Worm (Caenorhabditis elegans) whole organism, L4 larva: Measurements from ENCODE around the gene R186.8.

Experiments
- D1046.2 ChIP-seq: fragments of 200-800 bp; sonication (Bioruptor generic); IDR thresholded peaks from 2 replicates; pipeline ENCODE4 v1.3.6; 2022; ENCODE audit warnings: missing genetic modification characterization, missing compliant biosample characterization
- R02D3.7 ChIP-seq: fragments of 150-350 bp; sonication (generic microtip); optimal IDR thresholded peaks from 3 replicates; lab custom pipeline; 2014; ENCODE audit warnings: missing biosample characterization, missing genetic modification characterization
- ZK546.5 ChIP-seq, 2 experiments: sonication (generic microtip); optimal IDR thresholded peaks; 2 replicates each; lab custom pipeline; 2017; ENCODE audit warnings: missing biosample characterization in 2 of 2, missing genetic modification characterization in 2 of 2
- ama-1 ChIP-seq: fragments of 150-350 bp; optimal IDR thresholded peaks from 2 replicates; lab custom pipeline; 2014; ENCODE audit warnings: inconsistent platforms, mixed read lengths
- arid-1 ChIP-seq: fragments of 200-800 bp; sonication (Bioruptor generic); conservative IDR thresholded peaks from 2 replicates; pipeline ENCODE4 v1.3.6; 2022; ENCODE audit warnings: missing genetic modification reagents, missing genetic modification characterization, missing compliant biosample characterization
- ceh-20 ChIP-seq: fragments of 200-800 bp; sonication (Bioruptor generic); IDR thresholded peaks from 2 replicates; pipeline ENCODE4 v1.3.6; 2022; ENCODE audit warnings: missing genetic modification reagents, missing genetic modification characterization, missing compliant biosample characterization
- ceh-28 ChIP-seq: fragments of 150-350 bp; optimal IDR thresholded peaks from 2 replicates; lab custom pipeline; 2014; ENCODE audit warnings: missing biosample characterization, missing genetic modification reagents, missing genetic modification characterization
- ceh-62 ChIP-seq: sonication (generic microtip); optimal IDR thresholded peaks from 2 replicates; lab custom pipeline; 2017; ENCODE audit warnings: missing biosample characterization, missing genetic modification characterization
- ceh-82 ChIP-seq: sonication (generic microtip); optimal IDR thresholded peaks from 2 replicates; lab custom pipeline; 2017; ENCODE audit warnings: missing biosample characterization, missing genetic modification characterization
- daf-16 ChIP-seq, 3 experiments: sonication (generic microtip); optimal IDR thresholded peaks; 2 replicates each; lab custom pipeline; 2016 to 2017; ENCODE audit warnings: missing genetic modification characterization in 3 of 3, missing genetic modification reagents in 3 of 3, mild to moderate bottlenecking in 2 of 3, missing compliant biosample characterization in 2 of 3, missing biosample characterization in 1 of 3, moderate library complexity in 1 of 3
- dmd-6 ChIP-seq: fragments of 200-800 bp; sonication (Bioruptor generic); IDR thresholded peaks from 2 replicates; pipeline ENCODE4 v1.3.6; 2022; ENCODE audit warnings: missing genetic modification reagents, missing genetic modification characterization, missing compliant biosample characterization
- dve-1 ChIP-seq: sonication (generic microtip); optimal IDR thresholded peaks from 2 replicates; lab custom pipeline; 2017; ENCODE audit warnings: antibody characterized with exemption, mild to moderate bottlenecking, missing genetic modification characterization, missing compliant biosample characterization; ENCODE audit not compliant: insufficient read depth
- egl-43 ChIP-seq: fragments of 200-800 bp; sonication (Bioruptor generic); IDR thresholded peaks from 2 replicates; pipeline ENCODE4 v1.3.6; 2022; ENCODE audit warnings: missing genetic modification reagents, missing genetic modification characterization, missing compliant biosample characterization
- fkh-10 ChIP-seq: fragments of 150-350 bp; optimal IDR thresholded peaks from 2 replicates; lab custom pipeline; 2014; ENCODE audit warnings: missing biosample characterization, missing genetic modification reagents, missing genetic modification characterization
- hif-1 ChIP-seq, 2 experiments: sonication (generic microtip); optimal IDR thresholded peaks; 2 replicates each; lab custom pipeline; 2016 to 2017; ENCODE audit warnings: missing compliant biosample characterization in 2 of 2, missing genetic modification characterization in 2 of 2, missing genetic modification reagents in 2 of 2, missing genotype in 2 of 2, mild to moderate bottlenecking in 1 of 2
- hlh-11 ChIP-seq: fragments of 200-800 bp; sonication (Bioruptor generic); optimal IDR thresholded peaks from 2 replicates; lab custom pipeline; 2018; ENCODE audit warnings: mild to moderate bottlenecking, missing genetic modification characterization, missing compliant biosample characterization
- hmg-1.1 ChIP-seq: fragments of 200-800 bp; sonication (Bioruptor generic); IDR thresholded peaks from 2 replicates; pipeline ENCODE4 v1.3.6; 2022; ENCODE audit warnings: missing genetic modification reagents, missing genetic modification characterization, missing compliant biosample characterization
- lim-7 ChIP-seq: fragments of 200-800 bp; sonication (Bioruptor generic); IDR thresholded peaks from 2 replicates; pipeline ENCODE4 v1.3.6; 2022; ENCODE audit warnings: missing genetic modification characterization, missing compliant biosample characterization
- lin-1 ChIP-seq: fragments of 200-800 bp; sonication (Bioruptor generic); IDR thresholded peaks from 2 replicates; pipeline ENCODE4 v1.3.6; 2022; ENCODE audit warnings: missing genetic modification reagents, missing genetic modification characterization, missing compliant biosample characterization
- lin-13 ChIP-seq: fragments of 150-350 bp; optimal IDR thresholded peaks from 2 replicates; lab custom pipeline; 2014; ENCODE audit warnings: missing biosample characterization, missing genetic modification reagents, missing genetic modification characterization
- lin-38 ChIP-seq: fragments of 200-800 bp; sonication (Bioruptor generic); IDR thresholded peaks from 2 replicates; pipeline ENCODE4 v1.3.6; 2022; ENCODE audit warnings: missing genetic modification reagents, missing genetic modification characterization, missing compliant biosample characterization
- lin-39 ChIP-seq: fragments of 150-350 bp; optimal IDR thresholded peaks from 2 replicates; lab custom pipeline; 2014; ENCODE audit warnings: missing biosample characterization, missing genetic modification reagents, missing genetic modification characterization
- lsy-2 ChIP-seq, 2 experiments: fragments of 150-350 bp in 1 of 2; sonication (generic microtip) in 1 of 2; optimal IDR thresholded peaks; 2 replicates each; lab custom pipeline; 2014 to 2017; ENCODE audit warnings: missing biosample characterization in 2 of 2, missing genetic modification characterization in 2 of 2
- madf-9 ChIP-seq: fragments of 200-800 bp; sonication (Bioruptor generic); conservative IDR thresholded peaks from 2 replicates; pipeline ENCODE4 v1.3.6; 2022; ENCODE audit warnings: missing genetic modification reagents, missing genetic modification characterization, missing compliant biosample characterization
- mdl-1 ChIP-seq, 2 experiments: fragments of 150-350 bp in 1 of 2; sonication (generic microtip) in 1 of 2; optimal IDR thresholded peaks; 2 replicates each; lab custom pipeline; 2014 to 2017; ENCODE audit warnings: missing biosample characterization in 2 of 2, missing genetic modification characterization in 2 of 2
- mep-1 ChIP-seq: fragments of 150-350 bp; sonication (generic microtip); optimal IDR thresholded peaks from 3 replicates; lab custom pipeline; 2014; ENCODE audit warnings: missing biosample characterization, missing genetic modification characterization
- nhr-10 ChIP-seq: fragments of 150-350 bp; optimal IDR thresholded peaks from 2 replicates; lab custom pipeline; 2014; ENCODE audit warnings: missing biosample characterization, missing genetic modification characterization
- nhr-102 ChIP-seq: sonication (generic microtip); optimal IDR thresholded peaks from 2 replicates; lab custom pipeline; 2016; ENCODE audit warnings: mild to moderate bottlenecking, missing genetic modification characterization, moderate library complexity, missing compliant biosample characterization
- nhr-11 ChIP-seq: fragments of 150-350 bp; optimal IDR thresholded peaks from 2 replicates; lab custom pipeline; 2014; ENCODE audit warnings: missing biosample characterization, missing genetic modification characterization
- nhr-237 ChIP-seq: sonication (generic microtip); optimal IDR thresholded peaks from 2 replicates; lab custom pipeline; 2017; ENCODE audit warnings: missing biosample characterization, missing genetic modification characterization
- nhr-28 ChIP-seq: fragments of 150-350 bp; optimal IDR thresholded peaks from 2 replicates; lab custom pipeline; 2014; ENCODE audit warnings: missing biosample characterization, missing genetic modification characterization
- pha-4 ChIP-seq, 2 experiments: fragments of 150-350 bp in 1 of 2; fragments of 200-800 bp in 1 of 2; sonication (Bioruptor generic) in 1 of 2; IDR thresholded peaks in 1 of 2; optimal IDR thresholded peaks in 1 of 2; 2 replicates each; pipeline versions ENCODE4 v1.3.6 to Lab custom; 2014 to 2022; ENCODE audit warnings: missing genetic modification characterization in 2 of 2, missing genetic modification reagents in 2 of 2, missing biosample characterization in 1 of 2, missing compliant biosample characterization in 1 of 2
- pqm-1 ChIP-seq: sonication (generic microtip); optimal IDR thresholded peaks from 2 replicates; lab custom pipeline; 2017; ENCODE audit warnings: missing biosample characterization, missing genetic modification characterization
- rbr-2 ChIP-seq: sonication (generic microtip); optimal IDR thresholded peaks from 2 replicates; lab custom pipeline; 2016; ENCODE audit warnings: missing genotype, missing genetic modification characterization, missing compliant biosample characterization
- tra-1 ChIP-seq: fragments of 200-800 bp; sonication (Bioruptor generic); IDR thresholded peaks from 2 replicates; pipeline ENCODE4 v1.3.6; 2022; ENCODE audit warnings: missing genetic modification reagents, missing genetic modification characterization, missing compliant biosample characterization
- unc-62 ChIP-seq, 3 experiments: fragments of 150-350 bp in 1 of 3; sonication (generic microtip); optimal IDR thresholded peaks in 2 of 3; peaks in 1 of 3; 1 replicate in 1 of 3; 2 replicates in 2 of 3; lab custom pipeline; 2014 to 2017; ENCODE audit warnings: missing biosample characterization in 3 of 3, missing genetic modification characterization in 3 of 3, missing genetic modification reagents in 3 of 3, missing genotype in 1 of 3
- zip-11 ChIP-seq: fragments of 200-800 bp; sonication (Bioruptor generic); IDR thresholded peaks from 2 replicates; pipeline ENCODE4 v1.3.6; 2022; ENCODE audit warnings: missing genetic modification characterization, missing compliant biosample characterization
- zip-2 ChIP-seq: fragments of 150-350 bp; optimal IDR thresholded peaks from 2 replicates; lab custom pipeline; 2014; ENCODE audit warnings: missing biosample characterization, missing genetic modification characterization
- ztf-7 ChIP-seq: fragments of 150-350 bp; optimal IDR thresholded peaks from 2 replicates; lab custom pipeline; 2014; ENCODE audit warnings: missing biosample characterization, missing genetic modification characterization

The R186.8 gene

DNA sequence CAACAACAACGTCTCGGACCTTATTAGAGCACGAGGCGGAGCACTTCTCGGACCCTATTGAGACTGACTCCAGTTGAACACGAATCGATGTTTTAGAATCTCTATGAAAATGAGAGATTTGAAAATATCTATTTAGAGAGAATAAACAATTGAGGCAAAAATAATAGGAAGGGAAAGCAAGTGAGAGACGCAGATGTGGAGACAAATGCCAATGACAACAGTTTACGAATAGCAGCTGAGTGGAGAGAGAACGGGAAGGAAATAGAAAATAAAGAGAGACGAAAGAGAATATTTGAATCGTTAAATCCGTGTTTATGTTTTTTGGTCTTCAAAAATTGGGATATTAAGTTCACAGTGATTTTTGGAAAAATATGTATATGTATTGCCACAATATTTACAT lies 42.1 kb upstream of the R186.8 start:
- peak; percentile 26 for TF ChIP-seq nhr-11 (tag; lab: Kevin White, UChicago)
- no peak for TF ChIP-seq egl-43 (GFP tag; lab: Robert Waterston, UW)
- TF ChIP-seq ZK546.5 (tag; optimal IDR thresholded peaks at IDR 0.05; lab: Kevin White, UChicago) = no peak
- TF ChIP-seq daf-16 (GFP tag; optimal IDR thresholded peaks at IDR 0.05; lab: Kevin White, UChicago) = no peak
- peak; percentile 72 for TF ChIP-seq daf-16 (tag; optimal IDR thresholded peaks at IDR 0.05; lab: Kevin White, UChicago)
- peak in 1 of 2 experiments; percentile 1 for TF ChIP-seq lsy-2 (tag; optimal IDR thresholded peaks at IDR 0.05; lab: Kevin White, UChicago)
- peak; percentile 27 for TF ChIP-seq mep-1 (tag; lab: Kevin White, UChicago)
- TF ChIP-seq lin-13 = peak; percentile 9
- TF ChIP-seq nhr-28 (tag; lab: Kevin White, UChicago) = peak; percentile 18
- TF ChIP-seq mdl-1 (tag; optimal IDR thresholded peaks at IDR 0.05; lab: Kevin White, UChicago) = peak in 1 of 2 experiments; percentile 34
- TF ChIP-seq hlh-11 (tag; lab: Kevin White, UChicago) = peak; percentile 54
- TF ChIP-seq dmd-6 (GFP tag; lab: Robert Waterston, UW) = peak; percentile 35; the same call in 1 of the 2 replicates
- TF ChIP-seq nhr-10 (tag; lab: Kevin White, UChicago) = peak; percentile 18
- peak; percentile 39 for TF ChIP-seq rbr-2 (tag; lab: Kevin White, UChicago)
- TF ChIP-seq dve-1 (tag; lab: Kevin White, UChicago) = peak; percentile 21
- no peak for TF ChIP-seq hif-1 (tag; optimal IDR thresholded peaks at IDR 0.05; lab: Kevin White, UChicago)
- TF ChIP-seq madf-9 (GFP tag; lab: Robert Waterston, UW) = no peak
- TF ChIP-seq zip-2 = no peak
- no peak for TF ChIP-seq pqm-1 (tag; lab: Kevin White, UChicago)
- TF ChIP-seq ceh-82 (tag; lab: Kevin White, UChicago) = no peak
- no peak for TF ChIP-seq nhr-237 (tag; lab: Kevin White, UChicago)
- no peak for TF ChIP-seq ztf-7 (tag; lab: Kevin White, UChicago)
- TF ChIP-seq lin-39 = no peak
- TF ChIP-seq hmg-1.1 = peak; percentile 33; the same call in 1 of the 2 replicates
- no peak for TF ChIP-seq ceh-28 (tag; lab: Kevin White, UChicago)
- no peak for TF ChIP-seq arid-1 (GFP tag; lab: Robert Waterston, UW)
- TF ChIP-seq lin-1 (GFP tag; lab: Robert Waterston, UW) = no peak

DNA sequence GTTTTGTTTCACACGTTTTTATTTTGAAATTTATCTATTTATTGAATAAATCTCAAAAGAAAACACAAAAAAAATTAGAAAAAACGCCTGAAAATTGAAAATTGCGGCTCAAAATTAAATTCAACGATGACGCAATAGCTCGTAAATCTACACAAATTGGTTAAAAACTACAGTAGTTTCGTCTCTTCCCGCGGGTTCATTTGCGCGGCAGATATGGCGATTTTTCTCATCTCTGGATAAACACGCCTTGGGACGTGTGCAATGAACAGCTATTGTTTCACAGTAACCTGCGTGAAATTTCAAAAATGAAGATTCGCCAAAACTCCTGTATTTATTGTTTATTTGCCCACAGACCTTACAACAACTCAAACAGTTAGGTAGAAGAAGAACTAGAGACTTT lies 41.5 kb upstream of the R186.8 start:
- TF ChIP-seq tra-1 (GFP tag; lab: Robert Waterston, UW) = no peak
- TF ChIP-seq mdl-1 (tag; optimal IDR thresholded peaks at IDR 0.05; lab: Kevin White, UChicago) = no peak
- TF ChIP-seq ceh-20 = no peak
- peak; percentile 43 for TF ChIP-seq R02D3.7 (tag; lab: Kevin White, UChicago)

DNA sequence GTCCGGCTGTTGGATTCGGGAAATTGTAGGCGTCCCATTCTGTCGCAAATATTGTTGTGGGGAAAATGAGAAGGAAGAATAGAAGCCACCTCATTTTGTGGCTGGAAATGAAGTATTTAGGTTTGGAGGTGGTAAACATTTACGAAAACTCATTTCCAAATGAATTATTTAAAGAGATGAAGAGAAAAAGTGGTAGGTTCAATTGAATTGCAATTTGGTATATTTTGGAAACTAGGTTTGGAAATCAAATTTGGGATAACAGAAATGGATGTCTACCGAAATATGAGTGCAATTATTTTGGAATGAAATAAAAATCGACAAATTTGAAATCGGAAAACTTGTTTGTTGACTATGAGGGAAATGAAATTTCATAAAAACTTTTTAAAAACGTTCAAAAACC lies 41.0 kb upstream of the R186.8 start, which contains the start of gene F15B9.10:
Gene F15B9.10 (minus strand): TSS at position 101 of the 400 bp plus-strand sequence.
- no peak for TF ChIP-seq zip-11 (GFP tag; lab: Robert Waterston, UW)
- TF ChIP-seq unc-62 (GFP tag; optimal IDR thresholded peaks at IDR 0.05 in 1 of 2; lab: Kevin White, UChicago) = peak in 1 of 2 experiments; percentile 3
- TF ChIP-seq unc-62 (tag; optimal IDR thresholded peaks at IDR 0.05; lab: Kevin White, UChicago) = no peak
- TF ChIP-seq rbr-2 (tag; lab: Kevin White, UChicago) = no peak

DNA sequence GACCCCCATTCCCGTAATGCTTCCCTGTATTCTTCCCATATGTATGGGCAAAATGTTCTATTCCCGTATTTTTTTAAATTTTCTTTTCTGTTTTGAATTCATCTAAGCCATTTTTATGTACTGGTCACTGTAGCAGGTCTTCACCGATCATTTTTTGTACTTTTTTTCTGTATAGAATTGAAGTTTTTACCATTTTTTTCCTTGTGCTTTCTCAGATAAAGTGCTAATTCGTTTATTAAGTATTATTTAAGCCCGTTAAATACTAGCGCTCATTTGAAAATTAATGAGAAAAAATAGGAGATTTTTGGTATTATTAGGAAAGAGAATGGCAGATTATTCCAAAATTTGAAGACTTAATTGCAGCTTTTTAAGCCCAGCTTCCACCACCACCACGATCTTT lies 39.0 kb upstream of the R186.8 start:
- no peak for TF ChIP-seq nhr-102
- TF ChIP-seq pha-4 (GFP tag; IDR thresholded peaks at IDR 0.05; lab: Robert Waterston, UW) = no peak
- no peak for TF ChIP-seq pha-4 (tag; optimal IDR thresholded peaks at IDR 0.05; lab: Kevin White, UChicago)
- no peak for TF ChIP-seq ceh-62 (tag; lab: Kevin White, UChicago)
- TF ChIP-seq fkh-10 = no peak
- peak; percentile 40 for TF ChIP-seq lin-38 (GFP tag; lab: Robert Waterston, UW)
- TF ChIP-seq ama-1 (lab: Kevin White, UChicago) = no peak
- TF ChIP-seq ceh-82 (tag; lab: Kevin White, UChicago) = no peak
- TF ChIP-seq D1046.2 = no peak
- TF ChIP-seq arid-1 (GFP tag; lab: Robert Waterston, UW) = 0 out of 2 replicates have a peak, but pooled peaks have one; percentile 28
- no peak for TF ChIP-seq lim-7 (GFP tag; lab: Robert Waterston, UW)
